Fruit fly (Drosophila melanogaster) whole organism, adult: ENCODE data around the gene CG43074.

ENCODE experiments used
- CG33017 ChIP-seq: fragments of 200-800 bp; sonication (Bioruptor generic); optimal IDR thresholded peaks from 2 replicates; lab custom pipeline; 2018; ENCODE audit warnings: missing biosample characterization, mild to moderate bottlenecking, missing genetic modification characterization, moderate library complexity
- kay ChIP-seq: fragments of 200-800 bp; sonication (Bioruptor generic); peaks from one replicate; lab custom pipeline; 2016; ENCODE audit warnings: missing biosample characterization, missing genetic modification characterization, borderline replicate concordance

- TF ChIP-seq CG33017 (tag; lab: Kevin White, UChicago), result peak; percentile 56
- peak; percentile 76 for TF ChIP-seq kay
These were observed 23.9 kb downstream of the CG43074 start, which contains the start of gene eIF5B for dm6 chr3L:3460402-3461027.
